Fruit fly (Drosophila melanogaster) whole organism, embryonic: ENCODE data around the gene Doc1.

Source experiments
- B-H2 ChIP-seq: fragments of 200-800 bp; sonication (Bioruptor generic); optimal IDR thresholded peaks from 2 replicates; lab custom pipeline; 2018; ENCODE audit warnings: missing biosample characterization, mild to moderate bottlenecking, missing genetic modification characterization
- BEAF-32 ChIP-seq: fragments of 200-800 bp; sonication (Bioruptor generic); optimal IDR thresholded peaks from 3 replicates; lab custom pipeline; 2017; ENCODE audit warnings: missing biosample characterization, missing genetic modification characterization, mild to moderate bottlenecking, moderate library complexity, missing genetic modification reagents
- Bdp1 ChIP-seq: fragments of 200-800 bp; sonication (Bioruptor generic); optimal IDR thresholded peaks from 3 replicates; lab custom pipeline; 2016; ENCODE audit warnings: missing biosample characterization, missing genetic modification characterization
- BtbVII ChIP-seq: fragments of 200-800 bp; sonication (Bioruptor generic); optimal IDR thresholded peaks from 3 replicates; lab custom pipeline; 2017; ENCODE audit warnings: missing biosample characterization, mild to moderate bottlenecking, missing genetic modification characterization
- CG10366 ChIP-seq: fragments of 200-800 bp; sonication (Bioruptor generic); IDR thresholded peaks from 2 replicates; pipeline ENCODE4 v1.3.6; 2022; ENCODE audit warnings: missing biosample characterization, missing genetic modification characterization
- CG10959 ChIP-seq: fragments of 200-800 bp; sonication (Bioruptor generic); IDR thresholded peaks from 2 replicates; pipeline ENCODE4 v1.3.6; 2022; ENCODE audit warnings: missing biosample characterization, missing genetic modification characterization
- CG11093 ChIP-seq: fragments of 200-800 bp; sonication (Bioruptor generic); IDR thresholded peaks from 3 replicates; pipeline ENCODE4 v1.3.6; 2022; ENCODE audit warnings: missing biosample characterization, missing genetic modification characterization
- CG11695 ChIP-seq: fragments of 200-800 bp; sonication (Bioruptor generic); IDR thresholded peaks from 3 replicates; pipeline ENCODE4 v1.3.6; 2022; ENCODE audit warnings: missing biosample characterization, missing genetic modification characterization
- CG14050 ChIP-seq: fragments of 200-800 bp; sonication (Bioruptor generic); IDR thresholded peaks from 3 replicates; pipeline ENCODE4 v1.3.6; 2022; ENCODE audit warnings: missing biosample characterization, missing genetic modification characterization
- CG14710 ChIP-seq: fragments of 200-800 bp; sonication (Bioruptor generic); optimal IDR thresholded peaks from 3 replicates; lab custom pipeline; 2019; ENCODE audit warnings: missing biosample characterization, mild to moderate bottlenecking, missing genetic modification characterization, moderate library complexity
- CG1647 ChIP-seq: fragments of 200-800 bp; sonication (Bioruptor generic); optimal IDR thresholded peaks from 3 replicates; lab custom pipeline; 2016; ENCODE audit warnings: missing biosample characterization, missing genetic modification characterization
- CG16815 ChIP-seq: fragments of 200-800 bp; sonication (Bioruptor generic); optimal IDR thresholded peaks from 3 replicates; lab custom pipeline; 2017; ENCODE audit warnings: missing biosample characterization, mild to moderate bottlenecking, missing genetic modification characterization
- CG2116 ChIP-seq: fragments of 200-800 bp; sonication (Bioruptor generic); optimal IDR thresholded peaks from 3 replicates; lab custom pipeline; 2018; ENCODE audit warnings: missing biosample characterization, mild to moderate bottlenecking, missing genetic modification characterization
- CG2120 ChIP-seq: fragments of 200-800 bp; sonication (Bioruptor generic); optimal IDR thresholded peaks from 3 replicates; lab custom pipeline; 2016; ENCODE audit warnings: missing biosample characterization, missing genetic modification characterization
- CG2875 ChIP-seq: fragments of 200-800 bp; sonication (Bioruptor generic); optimal IDR thresholded peaks from 2 replicates; lab custom pipeline; 2017; ENCODE audit warnings: missing biosample characterization, mild to moderate bottlenecking, missing genetic modification characterization, missing genetic modification reagents
- CG30431 ChIP-seq: fragments of 200-800 bp; sonication (Bioruptor generic); optimal IDR thresholded peaks from 2 replicates; lab custom pipeline; 2017; ENCODE audit warnings: missing biosample characterization, missing genetic modification characterization
- CG34224 ChIP-seq: fragments of 200-800 bp; sonication (Bioruptor generic); IDR thresholded peaks from 3 replicates; pipeline ENCODE4 v1.3.6; 2022; ENCODE audit warnings: missing biosample characterization, missing genetic modification characterization; ENCODE audit not compliant: partially characterized antibody
- CG3847 ChIP-seq: fragments of 200-800 bp; sonication (Bioruptor generic); IDR thresholded peaks from 2 replicates; pipeline ENCODE4 v1.3.6; 2022; ENCODE audit warnings: missing biosample characterization, missing genetic modification characterization
- CG42726 ChIP-seq: fragments of 200-800 bp; sonication (Bioruptor generic); IDR thresholded peaks from 2 replicates; pipeline ENCODE4 v1.3.6; 2022; ENCODE audit warnings: missing biosample characterization, missing genetic modification characterization; ENCODE audit not compliant: partially characterized antibody
- CG4424 ChIP-seq: fragments of 200-800 bp; sonication (Bioruptor generic); optimal IDR thresholded peaks from 3 replicates; lab custom pipeline; 2016; ENCODE audit warnings: missing biosample characterization, missing genetic modification characterization
- CG6689 ChIP-seq: fragments of 200-800 bp; sonication (Bioruptor generic); IDR thresholded peaks from 2 replicates; pipeline ENCODE4 v1.3.6; 2022; ENCODE audit warnings: missing biosample characterization, missing genetic modification characterization
- CG7372 ChIP-seq: fragments of 200-800 bp; sonication (Bioruptor generic); IDR thresholded peaks from 2 replicates; pipeline ENCODE4 v1.3.6; 2022; ENCODE audit warnings: missing biosample characterization, missing genetic modification characterization
- Doc2 ChIP-seq: fragments of 200-800 bp; sonication (Bioruptor generic); IDR thresholded peaks from 2 replicates; pipeline ENCODE4 v1.3.6; 2022; ENCODE audit warnings: missing biosample characterization, missing genetic modification characterization
- Elba2 ChIP-seq: fragments of 200-800 bp; sonication (Bioruptor generic); optimal IDR thresholded peaks from 3 replicates; lab custom pipeline; 2016; ENCODE audit warnings: missing biosample characterization, missing genetic modification characterization
- H15 ChIP-seq: fragments of 200-800 bp; sonication (Bioruptor generic); IDR thresholded peaks from 3 replicates; pipeline ENCODE4 v1.3.6; 2022; ENCODE audit warnings: missing biosample characterization, missing genetic modification characterization
- HHEX ChIP-seq: fragments of 200-800 bp; sonication (Bioruptor generic); optimal IDR thresholded peaks from 3 replicates; lab custom pipeline; 2017; ENCODE audit warnings: missing biosample characterization, mild to moderate bottlenecking, missing genetic modification characterization, missing genetic modification reagents
- HLH54F ChIP-seq: fragments of 200-800 bp; sonication (Bioruptor generic); optimal IDR thresholded peaks from 3 replicates; lab custom pipeline; 2016; ENCODE audit warnings: missing biosample characterization, missing genetic modification characterization
- Hand ChIP-seq: fragments of 200-800 bp; sonication (Bioruptor generic); optimal IDR thresholded peaks from 2 replicates; lab custom pipeline; 2017; ENCODE audit warnings: mild to moderate bottlenecking, missing biosample characterization, missing genetic modification reagents, missing genetic modification characterization
- HmgD ChIP-seq: fragments of 200-800 bp; sonication (Bioruptor generic); optimal IDR thresholded peaks from 3 replicates; lab custom pipeline; 2016; ENCODE audit warnings: missing biosample characterization, missing genetic modification characterization
- Hmr ChIP-seq: fragments of 200-800 bp; sonication (Bioruptor generic); optimal IDR thresholded peaks from 3 replicates; lab custom pipeline; 2017; ENCODE audit warnings: mild to moderate bottlenecking, missing biosample characterization, missing genetic modification reagents, missing genetic modification characterization
- Jarid2 ChIP-seq: fragments of 200-800 bp; sonication (Bioruptor generic); optimal IDR thresholded peaks from 3 replicates; lab custom pipeline; 2017; ENCODE audit warnings: mild to moderate bottlenecking, missing biosample characterization, missing genetic modification reagents, missing genetic modification characterization
- Lim3 ChIP-seq: fragments of 200-800 bp; sonication (Bioruptor generic); IDR thresholded peaks from 2 replicates; pipeline ENCODE4 v1.3.6; 2022; ENCODE audit warnings: missing biosample characterization, missing genetic modification characterization
- Oaz ChIP-seq: fragments of 200-800 bp; sonication (Bioruptor generic); IDR thresholded peaks from 2 replicates; pipeline ENCODE4 v1.3.6; 2022; ENCODE audit warnings: missing biosample characterization, missing genetic modification characterization
- Rx ChIP-seq: fragments of 200-800 bp; sonication (Bioruptor generic); IDR thresholded peaks from 2 replicates; pipeline ENCODE4 v1.3.6; 2022; ENCODE audit warnings: missing biosample characterization, missing genetic modification characterization
- Spps ChIP-seq: fragments of 200-800 bp; sonication (Bioruptor generic); optimal IDR thresholded peaks from 2 replicates; lab custom pipeline; 2018; ENCODE audit warnings: missing biosample characterization, mild to moderate bottlenecking, missing genetic modification characterization
- br ChIP-seq: fragments of >200 bp; optimal IDR thresholded peaks from 2 replicates; lab custom pipeline; 2017
- eyg ChIP-seq: fragments of 200-800 bp; sonication (Bioruptor generic); optimal IDR thresholded peaks from 3 replicates; lab custom pipeline; 2016; ENCODE audit warnings: missing biosample characterization, missing genetic modification characterization
- gcm2 ChIP-seq: fragments of 200-800 bp; sonication (Bioruptor generic); optimal IDR thresholded peaks from 2 replicates; lab custom pipeline; 2016; ENCODE audit warnings: missing biosample characterization, missing genetic modification characterization
- hkb ChIP-seq, 2 experiments: fragments of 200-800 bp in 1 of 2; fragments of >200 bp in 1 of 2; sonication (Bioruptor generic) in 1 of 2; IDR thresholded peaks in 1 of 2; optimal IDR thresholded peaks in 1 of 2; 2 replicates each; pipeline versions ENCODE4 v1.3.6 to Lab custom; 2017 to 2022; ENCODE audit warnings: missing biosample characterization in 1 of 2, missing genetic modification characterization in 1 of 2
- knrl ChIP-seq: fragments of 200-800 bp; sonication (Bioruptor generic); IDR thresholded peaks from 3 replicates; pipeline ENCODE4 v1.3.6; 2022; ENCODE audit warnings: missing biosample characterization, missing genetic modification characterization; ENCODE audit not compliant: partially characterized antibody
- maf-S ChIP-seq: fragments of 200-800 bp; sonication (Bioruptor generic); optimal IDR thresholded peaks from 2 replicates; lab custom pipeline; 2016; ENCODE audit warnings: missing biosample characterization, missing genetic modification characterization
- prd ChIP-seq, 3 experiments: fragments of >200 bp in 2 of 3; fragments of 200-800 bp in 1 of 3; sonication (Bioruptor generic) in 1 of 3; optimal IDR thresholded peaks in 2 of 3; IDR thresholded peaks in 1 of 3; 2 replicates in 2 of 3; 3 replicates in 1 of 3; pipeline versions ENCODE4 v1.3.6 to Lab custom; 2017 to 2022; ENCODE audit warnings: missing biosample characterization in 1 of 3, missing genetic modification characterization in 1 of 3
- ro ChIP-seq: fragments of 200-800 bp; sonication (Bioruptor generic); IDR thresholded peaks from 2 replicates; pipeline ENCODE4 v1.3.6; 2022; ENCODE audit warnings: missing biosample characterization, missing genetic modification characterization
- slbo ChIP-seq: fragments of 200-800 bp; sonication (Bioruptor generic); IDR thresholded peaks from 2 replicates; pipeline ENCODE4 v1.3.6; 2022; ENCODE audit warnings: missing biosample characterization, missing genetic modification characterization
- so ChIP-seq: fragments of 200-800 bp; sonication (Bioruptor generic); IDR thresholded peaks from 3 replicates; pipeline ENCODE4 v1.3.6; 2022; ENCODE audit warnings: missing biosample characterization, missing genetic modification characterization
- stc ChIP-seq: fragments of 200-800 bp; sonication (Bioruptor generic); IDR thresholded peaks from 2 replicates; pipeline ENCODE4 v1.3.6; 2022; ENCODE audit warnings: missing biosample characterization, missing genetic modification characterization
- tgo ChIP-seq: fragments of 200-800 bp; sonication (Bioruptor generic); IDR thresholded peaks from 3 replicates; pipeline ENCODE4 v1.3.6; 2022; ENCODE audit warnings: missing biosample characterization, missing genetic modification characterization
- unc-4 ChIP-seq: fragments of 200-800 bp; sonication (Bioruptor generic); IDR thresholded peaks from 2 replicates; pipeline ENCODE4 v1.3.6; 2022; ENCODE audit warnings: missing biosample characterization, missing genetic modification characterization; ENCODE audit not compliant: partially characterized antibody
- wdn ChIP-seq: fragments of 200-800 bp; sonication (Bioruptor generic); IDR thresholded peaks from 2 replicates; pipeline ENCODE4 v1.3.6; 2022; ENCODE audit warnings: missing biosample characterization, missing genetic modification characterization
- zen ChIP-seq: fragments of 200-800 bp; sonication (Bioruptor generic); optimal IDR thresholded peaks from 3 replicates; lab custom pipeline; 2018; ENCODE audit warnings: missing biosample characterization, mild to moderate bottlenecking, missing genetic modification characterization, moderate library complexity

The Doc1 gene

DNA sequence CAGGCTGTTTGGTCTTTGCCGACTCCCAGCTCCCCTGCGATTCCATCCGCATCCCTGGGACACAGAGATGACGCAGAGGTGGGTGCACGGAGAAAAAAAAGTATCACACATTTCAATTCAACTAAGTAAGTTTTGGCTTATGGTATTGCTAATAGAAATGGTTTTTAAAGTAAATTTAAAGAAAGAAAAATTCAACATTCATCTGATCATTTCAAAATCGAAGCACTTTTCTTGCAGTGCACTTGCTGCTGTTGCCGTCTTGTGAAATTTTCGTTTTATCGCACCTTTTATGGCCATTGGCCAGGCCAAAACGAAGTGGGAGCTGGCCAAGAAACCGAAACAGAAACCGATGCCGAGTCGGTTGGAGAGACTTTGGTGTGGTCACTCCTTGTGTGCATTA, 4.1 kb downstream of the Doc1 start (continued):
- peak; percentile 1 for TF ChIP-seq Bdp1
- no peak for TF ChIP-seq BEAF-32 (GFP tag; lab: Kevin White, UChicago)
- TF ChIP-seq Lim3 (GFP tag; lab: Robert Waterston, UW): no peak
- no peak for TF ChIP-seq Elba2 (GFP tag; lab: Kevin White, UChicago)
- TF ChIP-seq prd (optimal IDR thresholded peaks at IDR 0.05; lab: Kevin White, UChicago): no peak
- TF ChIP-seq prd (GFP tag; IDR thresholded peaks at IDR 0.05; lab: Robert Waterston, UW): peak; percentile 91
- TF ChIP-seq stc (GFP tag; lab: Robert Waterston, UW): 0 out of 2 replicates have a peak, but pooled peaks have one; percentile 14
- peak; percentile 21 for TF ChIP-seq CG16815
- TF ChIP-seq Oaz: no peak
- TF ChIP-seq Rx (GFP tag; lab: Robert Waterston, UW): peak; percentile 40; the same call in 1 of the 2 replicates
- TF ChIP-seq CG30431: peak; percentile 3
- peak; percentile 68 for TF ChIP-seq CG4424 (GFP tag; lab: Kevin White, UChicago)
- peak; percentile 49; the same call in 1 of the 2 replicates for TF ChIP-seq CG10959 (GFP tag; lab: Robert Waterston, UW)
- TF ChIP-seq unc-4 (GFP tag; lab: Robert Waterston, UW): no peak
- peak; percentile 37 for TF ChIP-seq Spps (tag; lab: Kevin White, UChicago)
- TF ChIP-seq CG14710 (tag; lab: Kevin White, UChicago): peak; percentile 71
- peak; percentile 11 for TF ChIP-seq CG2120 (GFP tag; lab: Kevin White, UChicago)
- peak; percentile 60 for TF ChIP-seq eyg (GFP tag; lab: Kevin White, UChicago)
- TF ChIP-seq hkb (optimal IDR thresholded peaks at IDR 0.05; lab: Kevin White, UChicago): no peak
- TF ChIP-seq hkb (GFP tag; IDR thresholded peaks at IDR 0.05; lab: Robert Waterston, UW): peak; percentile 90
- peak; percentile 83 for TF ChIP-seq CG6689 (GFP tag; lab: Robert Waterston, UW)
- TF ChIP-seq HLH54F: no peak
- no peak for TF ChIP-seq CG2875 (GFP tag; lab: Kevin White, UChicago)
- TF ChIP-seq CG7372 (GFP tag; lab: Robert Waterston, UW): peak; percentile 51; the same call in 1 of the 2 replicates
- TF ChIP-seq CG10366: peak; percentile 71
- TF ChIP-seq ro (GFP tag; lab: Robert Waterston, UW): peak; percentile 53
- peak; percentile 70 for TF ChIP-seq H15 (GFP tag; lab: Robert Waterston, UW)
- TF ChIP-seq HmgD (GFP tag; lab: Kevin White, UChicago): no peak
- peak; percentile 61; the same call in 2 of the 3 replicates for TF ChIP-seq so (GFP tag; lab: Robert Waterston, UW)
- peak; percentile 63; the same call in 2 of the 3 replicates for TF ChIP-seq CG11093 (GFP tag; lab: Robert Waterston, UW)
- peak; percentile 69 for TF ChIP-seq slbo (GFP tag; lab: Robert Waterston, UW)
- TF ChIP-seq Hmr (GFP tag; lab: Kevin White, UChicago): peak; percentile 17
- TF ChIP-seq CG11695: peak; percentile 82
- TF ChIP-seq wdn (GFP tag; lab: Robert Waterston, UW): no peak
- peak; percentile 65 for TF ChIP-seq HHEX (GFP tag; lab: Kevin White, UChicago)
- no peak for TF ChIP-seq B-H2 (GFP tag; lab: Kevin White, UChicago)
- TF ChIP-seq CG2116: no peak
- TF ChIP-seq maf-S (GFP tag; lab: Kevin White, UChicago): no peak
- TF ChIP-seq zen (tag; lab: Kevin White, UChicago): peak; percentile 81
- peak; percentile 44 for TF ChIP-seq CG1647 (GFP tag; lab: Kevin White, UChicago)
- no peak; the same call in 1 of the 2 replicates for TF ChIP-seq CG3847
- peak; percentile 65 for TF ChIP-seq tgo
- peak; percentile 59 for TF ChIP-seq CG14050 (GFP tag; lab: Robert Waterston, UW)
- peak; percentile 19 for TF ChIP-seq Jarid2
- TF ChIP-seq Hand (GFP tag; lab: Kevin White, UChicago): no peak
- TF ChIP-seq CG42726 (GFP tag; lab: Robert Waterston, UW): no peak
- peak; percentile 72; the same call in 1 of the 2 replicates for TF ChIP-seq Doc2 (GFP tag; lab: Robert Waterston, UW)
- TF ChIP-seq gcm2 (GFP tag; lab: Kevin White, UChicago): no peak
- TF ChIP-seq BtbVII (GFP tag; lab: Kevin White, UChicago): peak; percentile 11
- TF ChIP-seq knrl: no peak
- TF ChIP-seq br: no peak
- TF ChIP-seq CG34224 (GFP tag; lab: Robert Waterston, UW): no peak
